Worm (Caenorhabditis elegans): ENCODE measurements around the gene col-33.

Gene col-33

DNA sequence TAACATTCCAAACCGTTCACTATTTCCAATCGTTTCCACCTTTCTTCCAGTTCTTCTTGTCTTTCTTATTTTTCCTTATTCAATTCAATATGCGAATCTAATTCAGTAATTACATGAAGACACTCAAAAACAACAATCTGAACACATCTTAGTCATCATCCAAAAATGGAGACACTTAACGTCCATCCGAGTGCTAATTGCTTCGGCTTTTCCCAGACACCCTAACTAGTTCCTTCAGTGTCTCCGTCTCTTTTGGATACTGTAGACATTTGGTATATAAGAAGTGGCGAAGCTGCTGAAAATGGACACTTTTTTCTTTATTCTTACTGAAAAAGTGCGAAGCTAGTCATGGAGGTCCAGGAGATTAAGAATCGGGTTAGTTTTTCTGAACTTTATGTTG lies at the start of gene col-33:
Gene col-33 (plus strand): TSS at position 301 of the 400 bp plus-strand sequence.
- no peak for TF ChIP-seq zip-8 (tag; optimal IDR thresholded peaks at IDR 0.05)

DNA sequence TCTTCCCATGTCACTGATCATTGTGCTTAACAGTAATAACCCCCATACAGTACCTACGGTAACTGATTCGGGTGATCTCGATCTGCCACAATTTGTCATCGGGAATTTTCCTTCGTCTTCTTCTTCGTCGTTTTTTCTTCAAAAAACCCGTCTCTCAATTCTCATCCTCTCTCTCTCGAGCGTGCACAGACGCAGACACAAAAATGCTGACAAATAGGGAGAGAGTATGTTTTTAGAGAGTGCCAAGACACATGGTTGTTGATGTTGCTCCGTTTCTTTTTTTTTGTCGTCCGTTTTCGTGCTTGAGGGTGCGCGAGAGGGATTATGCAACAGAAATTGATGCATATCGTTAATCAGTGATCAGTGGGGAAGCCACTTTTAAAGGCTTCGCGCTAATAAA lies 47.7 kb upstream of the col-33 start:
- TF ChIP-seq nhr-237 (tag; optimal IDR thresholded peaks at IDR 0.05) (peak; percentile 68), pha-4 (tag; optimal IDR thresholded peaks at IDR 0.05) (peak; percentile 21), unc-62 (GFP tag; optimal IDR thresholded peaks at IDR 0.05) (peak; percentile 70), lin-13 (tag; optimal IDR thresholded peaks at IDR 0.05) (no peak), flh-1 (GFP tag; optimal IDR thresholded peaks at IDR 0.05) (no peak)

DNA sequence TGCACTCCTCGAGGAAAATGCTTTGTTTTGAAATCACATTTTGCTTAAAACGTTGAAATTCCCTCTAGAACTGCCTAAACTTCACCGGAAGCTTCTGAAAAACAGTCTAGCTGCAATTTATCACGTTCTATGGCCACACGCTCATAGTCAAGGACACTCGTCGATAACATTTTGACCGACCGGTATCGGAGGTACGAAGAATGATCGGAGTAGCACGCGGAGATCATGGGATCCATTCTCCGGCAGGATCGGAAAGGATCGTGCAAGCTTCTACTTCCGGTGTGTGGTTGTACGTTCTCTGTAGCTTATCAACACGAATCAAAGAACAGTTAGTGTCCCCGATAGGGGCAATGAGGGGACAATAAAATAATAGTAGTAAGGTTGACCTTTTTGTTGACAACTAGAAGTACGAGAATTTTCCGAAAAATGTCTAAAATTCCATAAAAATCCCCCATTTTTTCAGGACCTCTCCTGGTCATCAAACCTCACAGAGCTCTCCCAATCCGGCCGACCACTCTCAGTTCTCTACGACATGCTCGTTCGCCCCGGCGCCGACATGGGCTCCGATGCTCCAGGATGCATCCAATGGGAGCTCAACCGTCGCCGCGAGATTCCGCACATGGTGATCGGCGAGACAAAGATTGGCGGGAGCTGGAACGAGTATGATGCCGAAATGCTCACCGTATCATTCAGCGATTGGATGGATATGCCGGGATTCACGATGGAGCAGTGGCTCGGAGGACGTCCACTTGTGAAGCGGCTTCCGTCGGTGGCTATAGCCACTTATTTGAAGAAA lies 46.8 kb upstream of the col-33 start:
- no peak for TF ChIP-seq snpc-4 (tag; optimal IDR thresholded peaks at IDR 0.05)
- TF ChIP-seq flh-1 (GFP tag; optimal IDR thresholded peaks at IDR 0.05): no peak
- no peak for TF ChIP-seq ceh-83 (GFP tag; optimal IDR thresholded peaks at IDR 0.05)

DNA sequence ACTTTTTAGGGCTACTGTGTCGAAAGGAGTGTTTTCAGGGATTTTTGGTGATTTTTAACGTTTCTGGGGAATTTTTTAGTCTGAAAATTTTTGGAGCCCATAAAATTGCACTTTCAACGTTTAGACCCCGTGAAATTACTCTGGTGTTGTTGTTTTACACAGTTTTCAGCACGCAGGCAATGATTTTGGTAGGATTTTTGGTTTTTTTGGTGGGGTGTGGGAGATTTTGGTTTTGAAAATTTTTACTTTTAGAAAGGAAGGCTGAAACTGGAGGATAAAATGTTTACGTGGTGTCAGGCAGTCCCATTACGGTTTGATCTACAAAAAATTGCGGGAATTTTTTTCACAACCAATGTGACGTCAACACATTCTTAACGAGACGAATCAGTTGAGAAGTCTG lies 44.8 kb upstream of the col-33 start:
- TF ChIP-seq unc-62 (GFP tag; optimal IDR thresholded peaks at IDR 0.05) (no peak), cnd-1 (tag; optimal IDR thresholded peaks at IDR 0.05) (no peak), ceh-43 (GFP tag; optimal IDR thresholded peaks at IDR 0.05) (no peak), ceh-83 (GFP tag; optimal IDR thresholded peaks at IDR 0.05) (no peak), sptf-1 (tag; optimal IDR thresholded peaks at IDR 0.05) (no peak), unc-39 (tag; optimal IDR thresholded peaks at IDR 0.05) (no peak), zip-8 (tag; optimal IDR thresholded peaks at IDR 0.05) (no peak), lin-13 (tag; optimal IDR thresholded peaks at IDR 0.05) (no peak), blmp-1 (tag; optimal IDR thresholded peaks at IDR 0.05) (no peak), flh-1 (GFP tag; optimal IDR thresholded peaks at IDR 0.05) (no peak), ceh-39 (tag; optimal IDR thresholded peaks at IDR 0.05) (no peak)

DNA sequence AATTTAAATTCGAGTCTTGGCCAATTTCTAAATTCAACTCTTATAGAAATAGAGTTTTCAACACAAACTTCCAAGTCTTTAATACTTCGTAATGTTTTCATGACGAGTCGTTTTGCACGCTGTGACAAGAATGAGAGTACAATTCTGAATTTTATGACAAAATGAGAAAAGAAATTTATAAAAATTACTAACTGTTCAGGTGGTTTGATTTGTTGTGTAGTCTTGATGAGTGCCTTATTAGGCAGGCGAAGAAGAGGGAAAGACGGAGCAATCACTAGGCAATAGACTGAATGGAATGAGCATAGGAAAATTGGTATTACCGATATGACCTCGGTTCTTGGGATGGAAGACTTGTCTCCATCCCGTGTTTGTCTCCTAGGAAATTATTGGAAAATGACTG lies 43.1 kb upstream of the col-33 start, which contains the start of gene F30B5.11:
Gene F30B5.11 (minus strand): TSS at position 101 of the 400 bp plus-strand sequence.
- no peak for TF ChIP-seq cnd-1 (tag; optimal IDR thresholded peaks at IDR 0.05)
- TF ChIP-seq mep-1 (tag; optimal IDR thresholded peaks at IDR 0.05): no peak

- TF ChIP-seq ztf-11 (tag; optimal IDR thresholded peaks at IDR 0.05): no peak
- no peak for TF ChIP-seq bed-3 (GFP tag; optimal IDR thresholded peaks at IDR 0.05)
- TF ChIP-seq M03D4.4 (tag; optimal IDR thresholded peaks at IDR 0.05): no peak
- no peak for TF ChIP-seq mls-2 (tag; optimal IDR thresholded peaks at IDR 0.05)
- no peak for TF ChIP-seq nhr-76 (tag; optimal IDR thresholded peaks at IDR 0.05)
- no peak for TF ChIP-seq nhr-12 (tag; optimal IDR thresholded peaks at IDR 0.05)
- TF ChIP-seq elt-3 (tag; optimal IDR thresholded peaks at IDR 0.05): no peak
- no peak for TF ChIP-seq pha-4 (tag; optimal IDR thresholded peaks at IDR 0.05)
- no peak for TF ChIP-seq ham-2 (GFP tag; optimal IDR thresholded peaks at IDR 0.05)
These were observed 37.2 kb upstream of the col-33 start, which contains the start of gene srbc-71 for ce11 chrIV:4225851-4226250. TSS of gene srbc-71 (minus strand) at chrIV:4225951.

ce11 chrIV:4227917-4228316 lies 35.2 kb upstream of the col-33 start, which contains the start of gene srbc-70:
TSS of gene srbc-70 (minus strand) at chrIV:4228017.
- TF ChIP-seq elt-1 (tag; optimal IDR thresholded peaks at IDR 0.05; ENCODE audit: borderline replicate concordance, insufficient read depth): no peak
- TF ChIP-seq sptf-1 (tag; optimal IDR thresholded peaks at IDR 0.05): no peak
- TF ChIP-seq snpc-4 (tag; optimal IDR thresholded peaks at IDR 0.05): no peak
- TF ChIP-seq lin-32 (GFP tag; optimal IDR thresholded peaks at IDR 0.05): no peak
- no peak for TF ChIP-seq ceh-83 (GFP tag; optimal IDR thresholded peaks at IDR 0.05)
- no peak for TF ChIP-seq nhr-28 (tag; optimal IDR thresholded peaks at IDR 0.05)
- no peak for TF ChIP-seq flh-1 (GFP tag; optimal IDR thresholded peaks at IDR 0.05)
- no peak for TF ChIP-seq elt-3 (tag; optimal IDR thresholded peaks at IDR 0.05)
- no peak for TF ChIP-seq zip-8 (tag; optimal IDR thresholded peaks at IDR 0.05)
- no peak for TF ChIP-seq ztf-11 (tag; optimal IDR thresholded peaks at IDR 0.05)
- TF ChIP-seq mls-2 (tag; optimal IDR thresholded peaks at IDR 0.05): no peak
- no peak for TF ChIP-seq M03D4.4 (tag; optimal IDR thresholded peaks at IDR 0.05)
